Fruit fly (Drosophila melanogaster): ENCODE data around the gene CG33770.

dm6 chr3L:22649096-22649495, 624 bp downstream of the CG33770 start, which contains the start of gene CG33771:
- TF ChIP-seq Hr38 (GFP tag; optimal IDR thresholded peaks at IDR 0.05): no peak
- TF ChIP-seq fkh (GFP tag; optimal IDR thresholded peaks at IDR 0.05): no peak
- TF ChIP-seq CG3919 (GFP tag; optimal IDR thresholded peaks at IDR 0.05): no peak
- no peak for TF ChIP-seq CG6854 (GFP tag; optimal IDR thresholded peaks at IDR 0.05)
- no peak for TF ChIP-seq Eip78C (GFP tag)
- TF ChIP-seq Met (GFP tag; optimal IDR thresholded peaks at IDR 0.05): no peak
- TF ChIP-seq Sox14 (GFP tag; optimal IDR thresholded peaks at IDR 0.05): no peak
- no peak for TF ChIP-seq esn (GFP tag; optimal IDR thresholded peaks at IDR 0.05)
- no peak for TF ChIP-seq Blimp-1 (GFP tag; optimal IDR thresholded peaks at IDR 0.05)
- no peak for TF ChIP-seq Gug (GFP tag; IDR thresholded peaks at IDR 0.05)

Measured in whole organism, prepupa.